Worm (Caenorhabditis elegans) whole organism, mixed stage, embryonic: ENCODE data around the gene Y51A2A.6.

Experiments
- M03D4.4 ChIP-seq: sonication (generic microtip); optimal IDR thresholded peaks from 2 replicates; lab custom pipeline; 2017; ENCODE audit warnings: mild to moderate bottlenecking, missing genetic modification characterization, missing compliant biosample characterization
- blmp-1 ChIP-seq: fragments of 150-350 bp; optimal IDR thresholded peaks from 2 replicates; lab custom pipeline; 2014; ENCODE audit warnings: missing biosample characterization, missing genetic modification characterization
- ceh-39 ChIP-seq: fragments of 150-350 bp; optimal IDR thresholded peaks from 2 replicates; lab custom pipeline; 2014; ENCODE audit warnings: missing biosample characterization, missing genetic modification characterization
- ceh-43 ChIP-seq: fragments of 200-800 bp; sonication (Bioruptor generic); optimal IDR thresholded peaks from 2 replicates; lab custom pipeline; 2018; ENCODE audit warnings: mild to moderate bottlenecking, missing genetic modification characterization, moderate library complexity, missing compliant biosample characterization
- ceh-83 ChIP-seq: fragments of 200-800 bp; sonication (Bioruptor generic); optimal IDR thresholded peaks from 2 replicates; lab custom pipeline; 2018; ENCODE audit warnings: mild to moderate bottlenecking, missing genetic modification characterization, missing compliant biosample characterization
- ces-1 ChIP-seq: fragments of 150-350 bp; optimal IDR thresholded peaks from 2 replicates; lab custom pipeline; 2014; ENCODE audit warnings: missing biosample characterization, missing genetic modification reagents, missing genetic modification characterization
- cnd-1 ChIP-seq: fragments of 200-800 bp; sonication (Bioruptor generic); optimal IDR thresholded peaks from 2 replicates; lab custom pipeline; 2018; ENCODE audit warnings: mild to moderate bottlenecking, missing genetic modification characterization, missing compliant biosample characterization
- drap-1 ChIP-seq: fragments of 200-800 bp; sonication (Bioruptor generic); optimal IDR thresholded peaks from 3 replicates; lab custom pipeline; 2018; ENCODE audit warnings: mild to moderate bottlenecking, missing genetic modification characterization, missing compliant biosample characterization
- elt-1 ChIP-seq: sonication (generic microtip); optimal IDR thresholded peaks from 2 replicates; lab custom pipeline; 2017; ENCODE audit warnings: missing genetic modification characterization, mild to moderate bottlenecking, missing compliant biosample characterization, antibody characterized with exemption, moderate library complexity, borderline replicate concordance; ENCODE audit not compliant: insufficient read depth
- elt-3 ChIP-seq: fragments of 150-350 bp; optimal IDR thresholded peaks from 2 replicates; lab custom pipeline; 2014; ENCODE audit warnings: missing biosample characterization, missing genetic modification characterization
- flh-1 ChIP-seq: fragments of 200-800 bp; sonication (Bioruptor generic); optimal IDR thresholded peaks from 2 replicates; lab custom pipeline; 2018; ENCODE audit warnings: mild to moderate bottlenecking, missing genetic modification characterization, moderate library complexity, missing compliant biosample characterization
- ham-2 ChIP-seq: fragments of 200-800 bp; sonication (Bioruptor generic); optimal IDR thresholded peaks from 2 replicates; lab custom pipeline; 2018; ENCODE audit warnings: mild to moderate bottlenecking, missing genetic modification characterization, missing compliant biosample characterization
- hlh-1 ChIP-seq: fragments of 150-350 bp; optimal IDR thresholded peaks from 2 replicates; lab custom pipeline; 2014; ENCODE audit warnings: missing biosample characterization, missing genetic modification reagents, missing genetic modification characterization
- lin-32 ChIP-seq: fragments of 200-800 bp; sonication (Bioruptor generic); optimal IDR thresholded peaks from 2 replicates; lab custom pipeline; 2018; ENCODE audit warnings: mild to moderate bottlenecking, missing genetic modification characterization, missing compliant biosample characterization
- lsy-2 ChIP-seq: fragments of 150-350 bp; optimal IDR thresholded peaks from 2 replicates; lab custom pipeline; 2014; ENCODE audit warnings: missing biosample characterization, missing genetic modification characterization
- mab-5 ChIP-seq: fragments of 150-350 bp; optimal IDR thresholded peaks from 2 replicates; lab custom pipeline; 2014; ENCODE audit warnings: missing biosample characterization, missing genetic modification characterization
- mep-1 ChIP-seq: fragments of 150-350 bp; optimal IDR thresholded peaks from 2 replicates; lab custom pipeline; 2017; ENCODE audit warnings: missing biosample characterization, missing genetic modification reagents, missing genetic modification characterization, inconsistent platforms
- mls-2 ChIP-seq: sonication (generic microtip); optimal IDR thresholded peaks from 2 replicates; lab custom pipeline; 2016; ENCODE audit warnings: mild to moderate bottlenecking, missing genetic modification characterization, moderate library complexity, missing compliant biosample characterization
- nhr-12 ChIP-seq: fragments of 150-350 bp; optimal IDR thresholded peaks from 2 replicates; lab custom pipeline; 2014; ENCODE audit warnings: missing biosample characterization, missing genetic modification characterization
- nhr-2 ChIP-seq: fragments of 150-350 bp; optimal IDR thresholded peaks from 2 replicates; lab custom pipeline; 2014; ENCODE audit warnings: missing biosample characterization, missing genetic modification characterization
- nhr-237 ChIP-seq: fragments of 150-350 bp; optimal IDR thresholded peaks from 2 replicates; lab custom pipeline; 2014; ENCODE audit warnings: missing biosample characterization, missing genetic modification characterization
- nhr-28 ChIP-seq: fragments of 150-350 bp; optimal IDR thresholded peaks from 2 replicates; lab custom pipeline; 2014; ENCODE audit warnings: missing biosample characterization, missing genetic modification characterization
- nhr-76 ChIP-seq: sonication (generic microtip); optimal IDR thresholded peaks from 2 replicates; lab custom pipeline; 2017; ENCODE audit warnings: missing biosample characterization, missing genetic modification characterization
- pha-4 ChIP-seq: fragments of 150-350 bp; optimal IDR thresholded peaks from 2 replicates; lab custom pipeline; 2018; ENCODE audit warnings: missing biosample characterization, missing genetic modification reagents, missing genetic modification characterization
- sem-2 ChIP-seq: fragments of 200-800 bp; sonication (Bioruptor generic); optimal IDR thresholded peaks from 2 replicates; lab custom pipeline; 2018; ENCODE audit warnings: mild to moderate bottlenecking, missing genetic modification characterization, missing compliant biosample characterization
- snpc-4 ChIP-seq: fragments of 150-350 bp; optimal IDR thresholded peaks from 2 replicates; lab custom pipeline; 2014; ENCODE audit warnings: missing biosample characterization, missing genetic modification characterization
- sptf-1 ChIP-seq: sonication (generic microtip); optimal IDR thresholded peaks from 2 replicates; lab custom pipeline; 2017; ENCODE audit warnings: mild to moderate bottlenecking, missing genetic modification characterization, moderate library complexity, missing compliant biosample characterization
- tbx-8 ChIP-seq: fragments of 200-800 bp; sonication (Bioruptor generic); optimal IDR thresholded peaks from 2 replicates; lab custom pipeline; 2018; ENCODE audit warnings: mild to moderate bottlenecking, missing genetic modification characterization, moderate library complexity, missing compliant biosample characterization
- unc-120 ChIP-seq: sonication (generic microtip); optimal IDR thresholded peaks from 2 replicates; lab custom pipeline; 2017; ENCODE audit warnings: missing genetic modification characterization, missing compliant biosample characterization; ENCODE audit not compliant: poor library complexity, severe bottlenecking
- unc-39 ChIP-seq: fragments of 150-350 bp; optimal IDR thresholded peaks from 2 replicates; lab custom pipeline; 2014; ENCODE audit warnings: missing biosample characterization, missing genetic modification characterization
- unc-62 ChIP-seq: fragments of 150-350 bp; optimal IDR thresholded peaks from 2 replicates; lab custom pipeline; 2014; ENCODE audit warnings: missing biosample characterization, missing genetic modification reagents, missing genetic modification characterization
- zip-8 ChIP-seq: fragments of 150-350 bp; optimal IDR thresholded peaks from 2 replicates; lab custom pipeline; 2014; ENCODE audit warnings: missing biosample characterization, missing genetic modification characterization
- ztf-11 ChIP-seq: fragments of 150-350 bp; optimal IDR thresholded peaks from 2 replicates; lab custom pipeline; 2014; ENCODE audit warnings: missing biosample characterization, missing genetic modification characterization

Gene Y51A2A.6

ce11 chrV:18337643-18338042 lies 35.1 kb downstream of the Y51A2A.6 start:
- TF ChIP-seq lin-32 (GFP tag; lab: Kevin White, UChicago) (no peak), snpc-4 (tag; lab: Kevin White, UChicago) (no peak), tbx-8 (no peak), unc-39 (no peak), unc-120 (tag; lab: Kevin White, UChicago) (no peak), mep-1 (tag; lab: Kevin White, UChicago) (no peak), ces-1 (GFP tag; lab: Kevin White, UChicago) (no peak), blmp-1 (tag; lab: Kevin White, UChicago) (no peak), pha-4 (tag; lab: Kevin White, UChicago) (no peak)

- TF ChIP-seq drap-1 (GFP tag; lab: Kevin White, UChicago) (no peak), nhr-28 (tag; lab: Kevin White, UChicago) (no peak), mep-1 (tag; lab: Kevin White, UChicago) (no peak), mab-5 (no peak), pha-4 (tag; lab: Kevin White, UChicago) (no peak), tbx-8 (no peak), nhr-237 (tag; lab: Kevin White, UChicago) (no peak), ham-2 (no peak), lsy-2 (tag; lab: Kevin White, UChicago) (no peak), cnd-1 (tag; lab: Kevin White, UChicago) (no peak), ztf-11 (tag; lab: Kevin White, UChicago) (no peak), lin-32 (GFP tag; lab: Kevin White, UChicago) (no peak), unc-39 (no peak), elt-1 (no peak), snpc-4 (tag; lab: Kevin White, UChicago) (no peak), nhr-12 (tag; lab: Kevin White, UChicago) (no peak), nhr-76 (tag; lab: Kevin White, UChicago) (no peak), sptf-1 (tag; lab: Kevin White, UChicago) (no peak), nhr-2 (tag; lab: Kevin White, UChicago) (no peak), M03D4.4 (tag; lab: Kevin White, UChicago) (no peak)
- TF ChIP-seq, all 35 proteins: peak for 0
Measured at ce11 chrV:18339807-18340206, 37.3 kb downstream of the Y51A2A.6 start, which contains the start of gene C08E8.10. Gene C08E8.10 (minus strand): TSS chrV:18339907.

ce11 chrV:18344194-18344593 lies 41.7 kb downstream of the Y51A2A.6 start:
- TF ChIP-seq ceh-43 (GFP tag; lab: Kevin White, UChicago) (no peak), mab-5 (no peak), flh-1 (GFP tag; lab: Kevin White, UChicago) (no peak), unc-120 (tag; lab: Kevin White, UChicago) (no peak), unc-62 (GFP tag; lab: Kevin White, UChicago) (no peak), cnd-1 (tag; lab: Kevin White, UChicago) (no peak), blmp-1 (tag; lab: Kevin White, UChicago) (no peak), mls-2 (tag; lab: Kevin White, UChicago) (no peak), lin-32 (GFP tag; lab: Kevin White, UChicago) (no peak), unc-39 (no peak), elt-3 (tag; lab: Kevin White, UChicago) (no peak), ceh-39 (tag; lab: Kevin White, UChicago) (no peak), zip-8 (tag; lab: Kevin White, UChicago) (no peak), sem-2 (no peak), hlh-1 (tag; lab: Kevin White, UChicago) (no peak), nhr-12 (tag; lab: Kevin White, UChicago) (no peak), ham-2 (no peak), lsy-2 (tag; lab: Kevin White, UChicago) (no peak), ceh-83 (GFP tag; lab: Kevin White, UChicago) (no peak)

- TF ChIP-seq ceh-43 (GFP tag; lab: Kevin White, UChicago) = no peak
- TF ChIP-seq elt-3 (tag; lab: Kevin White, UChicago) = peak; percentile 30
- no peak for TF ChIP-seq lin-32 (GFP tag; lab: Kevin White, UChicago)
Measured at ce11 chrV:18346080-18346479, 43.6 kb downstream of the Y51A2A.6 start.
